Worm (Caenorhabditis elegans) whole organism, L4/young adult: ENCODE data around the gene E02H4.6.

ENCODE experiments used
- W03F9.2 ChIP-seq: fragments of 150-350 bp; optimal IDR thresholded peaks from 2 replicates; lab custom pipeline; 2014; ENCODE audit warnings: missing biosample characterization, missing genetic modification characterization
- dao-5 ChIP-seq: sonication (generic microtip); optimal IDR thresholded peaks from 2 replicates; lab custom pipeline; 2016; ENCODE audit warnings: missing genotype, missing genetic modification characterization, moderate library complexity, missing compliant biosample characterization
- him-1 ChIP-seq: sonication (generic microtip); optimal IDR thresholded peaks from 2 replicates; lab custom pipeline; 2016; ENCODE audit warnings: missing genotype, missing genetic modification reagents, missing genetic modification characterization, missing compliant biosample characterization

E02H4.6 gene

DNA sequence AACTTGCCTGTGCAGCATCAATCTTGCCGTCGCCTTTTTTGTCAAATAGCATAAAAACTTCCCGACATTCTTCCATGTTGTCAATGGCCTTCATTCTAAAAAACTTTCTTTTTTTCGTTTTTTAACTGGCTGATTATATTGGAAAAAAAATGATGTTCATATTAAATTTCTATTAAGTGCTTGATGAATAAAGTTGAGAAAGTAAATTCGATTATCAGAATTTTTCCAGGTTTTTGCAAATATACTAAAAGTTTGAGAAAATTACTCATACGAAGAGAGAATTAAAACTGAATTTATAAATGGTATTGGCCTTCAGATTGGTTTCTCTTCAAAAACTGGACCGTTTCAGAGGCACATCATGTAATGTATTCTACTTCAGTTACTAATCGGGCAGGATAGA lies 5.4 kb downstream of the E02H4.6 start, which contains the start of gene mlc-6:
Gene mlc-6 (minus strand): TSS at position 101 of the 400 bp plus-strand sequence.
- TF ChIP-seq dao-5 (no peak), him-1 (tag; lab: Kevin White, UChicago) (no peak), W03F9.2 (no peak)

DNA sequence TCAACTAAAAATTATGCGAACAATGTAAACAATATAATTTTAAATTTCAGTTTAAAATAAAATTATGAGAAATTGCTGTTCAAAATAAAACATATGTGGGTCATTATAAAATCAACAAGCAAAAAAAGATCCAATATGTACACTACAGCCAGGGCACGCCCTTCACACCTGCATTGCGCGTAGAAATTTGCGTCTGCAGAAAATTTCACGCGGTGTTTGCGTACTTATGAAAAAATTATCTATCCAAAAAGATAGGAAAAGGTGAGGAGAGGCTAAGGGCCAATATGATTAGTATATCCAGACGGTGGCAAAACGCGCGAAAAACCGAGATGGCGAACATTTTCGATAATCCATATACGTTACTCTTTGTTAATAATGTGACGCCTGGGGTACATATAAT lies 7.4 kb downstream of the E02H4.6 start:
- TF ChIP-seq W03F9.2, result no peak
- no peak for TF ChIP-seq him-1 (tag; lab: Kevin White, UChicago)
- no peak for TF ChIP-seq dao-5

- TF ChIP-seq dao-5 (no peak), W03F9.2 (no peak), him-1 (tag; lab: Kevin White, UChicago) (no peak)
Observed at ce11 chrX:14243345-14243961, 8.5 kb downstream of the E02H4.6 start, which contains the start of gene K04C1.3. Gene K04C1.3, minus strand, starts transcription at chrX:14243395.

DNA sequence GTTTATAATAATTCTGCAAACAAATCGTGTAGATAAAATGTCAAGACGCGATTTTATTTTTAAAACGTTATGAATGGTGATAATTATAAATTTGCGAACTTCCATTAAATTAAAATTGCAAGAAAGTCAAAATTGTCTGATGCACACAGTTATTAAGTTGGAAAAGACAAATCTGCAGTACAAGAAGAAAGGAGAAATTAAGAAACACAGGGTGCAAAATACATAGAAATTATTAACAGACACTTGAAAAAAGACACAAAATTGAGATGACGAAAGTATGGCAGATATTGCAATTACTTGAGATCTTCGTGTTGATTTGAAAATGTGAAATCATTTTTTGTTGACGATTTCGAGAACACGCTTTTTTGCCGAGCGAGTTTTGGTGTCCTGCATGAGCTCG lies 10.4 kb downstream of the E02H4.6 start:
- no peak for TF ChIP-seq W03F9.2
- TF ChIP-seq him-1 (tag; lab: Kevin White, UChicago), result no peak
- no peak for TF ChIP-seq dao-5

DNA sequence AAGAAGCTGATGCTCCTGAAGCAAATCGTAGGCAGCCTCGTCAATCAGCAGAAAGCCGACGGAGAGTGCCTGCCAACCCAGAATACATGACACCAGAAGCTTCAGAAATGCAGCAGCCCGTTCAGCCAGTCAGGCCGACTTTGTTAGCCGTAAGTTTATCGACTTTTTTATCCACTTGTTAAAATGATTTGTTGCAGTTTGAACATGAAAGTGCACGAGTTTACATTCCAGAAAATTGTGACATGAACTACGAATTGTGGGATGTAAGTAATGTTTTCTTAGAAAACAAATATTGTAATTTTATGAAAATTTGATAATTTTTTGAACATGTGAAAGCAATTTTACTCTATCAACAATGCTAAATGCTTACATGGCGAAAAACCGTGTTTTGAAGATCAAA lies 11.7 kb downstream of the E02H4.6 start:
- TF ChIP-seq dao-5 (no peak), W03F9.2 (no peak), him-1 (tag; lab: Kevin White, UChicago) (no peak)

DNA sequence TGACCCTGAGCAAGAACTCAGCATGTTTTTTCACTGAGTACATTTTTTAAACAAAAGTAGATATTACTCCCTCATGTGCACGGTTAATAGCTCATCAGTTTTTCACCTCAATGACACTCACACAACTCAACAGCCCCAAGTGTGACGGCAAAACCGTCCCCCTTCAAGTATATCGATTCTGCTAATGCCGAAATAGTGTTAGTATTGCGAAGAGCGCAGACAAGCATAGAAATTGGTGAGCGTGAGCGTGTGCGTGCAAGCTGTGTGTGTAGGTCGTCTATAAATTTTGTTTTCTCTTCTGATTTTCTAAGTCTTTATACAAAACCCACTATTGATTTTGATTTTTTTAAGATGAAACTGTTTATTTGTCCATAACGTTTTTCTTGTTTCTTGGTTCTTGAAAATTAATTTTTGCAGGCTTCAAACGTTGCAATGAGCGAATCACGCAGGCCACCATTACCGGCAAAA lies 13.6 kb downstream of the E02H4.6 start, which contains the start of gene K04C1.2:
Gene K04C1.2 (plus strand): TSS at position 418 of the 468 bp plus-strand sequence.
- TF ChIP-seq W03F9.2 (no peak), dao-5 (no peak), him-1 (tag; lab: Kevin White, UChicago) (no peak)

ce11 chrX:14236121-14236824 lies 15.7 kb downstream of the E02H4.6 start:
- TF ChIP-seq dao-5 (no peak), him-1 (tag; lab: Kevin White, UChicago) (no peak), W03F9.2 (no peak)

DNA sequence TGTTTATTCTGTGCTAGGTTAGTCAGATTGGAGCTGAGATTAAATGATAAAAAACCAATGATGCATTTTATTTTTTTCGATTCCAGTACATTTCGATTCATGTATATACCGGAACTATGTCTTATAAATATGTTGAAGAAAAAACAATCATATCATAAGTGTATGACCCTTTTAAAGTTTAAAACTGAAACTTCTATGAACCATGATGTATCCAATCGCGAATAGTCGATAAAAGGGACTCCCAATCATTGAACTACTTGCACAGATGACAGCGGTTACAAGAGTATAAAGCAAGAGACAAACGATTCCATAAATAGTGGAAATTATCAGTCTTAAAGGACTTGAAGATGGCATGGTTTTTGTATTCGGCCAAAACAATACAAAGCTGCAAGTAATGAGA lies 17.0 kb downstream of the E02H4.6 start, which contains the start of gene srg-37:
Gene srg-37 (minus strand): TSS at position 101 of the 400 bp plus-strand sequence.
- TF ChIP-seq dao-5 (no peak), W03F9.2 (no peak), him-1 (tag; lab: Kevin White, UChicago) (no peak)

- TF ChIP-seq him-1 (tag; lab: Kevin White, UChicago), result no peak
- no peak for TF ChIP-seq W03F9.2
- no peak for TF ChIP-seq dao-5
Observed at ce11 chrX:14234366-14234765, 17.6 kb downstream of the E02H4.6 start, which contains the start of gene srg-36. Gene srg-36, minus strand, starts transcription at chrX:14234466.

DNA sequence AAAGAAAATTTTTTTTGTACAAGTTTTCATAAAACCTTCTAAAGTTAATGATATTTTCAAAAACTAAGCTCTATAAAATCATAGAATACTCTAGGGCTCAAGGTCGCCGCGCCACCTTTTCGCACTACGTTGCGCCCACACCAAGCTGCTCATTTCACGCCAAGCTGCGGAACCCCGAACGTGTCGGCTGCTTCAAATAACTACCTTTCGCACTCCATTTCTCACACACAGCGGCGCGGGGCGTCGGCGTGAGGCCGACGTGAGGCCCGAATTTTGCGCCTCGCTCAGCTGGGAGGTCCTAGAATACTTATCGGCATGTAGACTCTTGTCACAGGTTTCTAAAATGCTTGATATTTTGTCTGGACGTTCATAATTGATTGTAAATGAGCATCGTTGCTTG lies 20.0 kb downstream of the E02H4.6 start:
- no peak for TF ChIP-seq him-1 (tag; lab: Kevin White, UChicago)
- TF ChIP-seq W03F9.2, result no peak
- TF ChIP-seq dao-5, result no peak

DNA sequence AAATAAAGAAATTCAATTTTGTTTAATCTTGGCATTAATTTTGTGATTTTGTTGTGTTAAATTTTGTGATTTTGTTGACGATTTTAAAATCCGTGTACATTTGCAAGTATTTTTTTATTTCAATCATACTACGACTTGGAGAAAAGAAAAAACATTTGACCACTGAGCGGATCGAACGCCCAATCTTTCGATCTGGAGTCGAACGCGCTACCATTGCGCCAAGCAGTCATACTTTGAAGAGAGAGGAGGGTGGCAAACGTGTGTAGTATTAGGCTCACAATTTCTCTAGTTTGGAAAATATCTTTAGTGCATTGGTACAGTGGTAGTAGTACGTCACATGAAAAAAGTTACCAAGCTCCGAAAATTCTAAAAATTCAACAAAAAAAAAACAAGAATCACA lies 23.2 kb downstream of the E02H4.6 start:
- TF ChIP-seq W03F9.2 (no peak), dao-5 (no peak), him-1 (tag; lab: Kevin White, UChicago) (no peak)

ce11 chrX:14225273-14225672 lies 26.7 kb downstream of the E02H4.6 start, which contains the start of gene cyp-13B2:
Gene cyp-13B2, plus strand, starts transcription at chrX:14225573.
- no peak for TF ChIP-seq dao-5

DNA sequence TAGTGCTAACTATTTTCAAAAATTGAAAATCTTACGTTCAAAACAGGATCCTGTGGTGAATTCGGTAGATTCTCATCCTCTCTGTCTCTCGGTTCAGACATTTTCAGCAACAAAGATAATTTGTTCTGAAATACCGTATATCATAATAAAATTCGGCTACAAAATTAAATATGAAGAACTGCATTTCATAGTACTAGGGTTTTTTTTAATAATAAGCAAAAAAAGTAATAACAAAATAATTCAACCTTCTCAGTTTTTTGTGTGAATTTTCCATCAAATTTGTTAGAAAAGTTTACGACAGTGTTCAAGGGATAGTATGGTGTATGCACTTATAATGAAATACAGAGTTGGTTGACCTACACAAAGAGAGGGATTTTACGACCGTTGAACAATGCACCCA lies 28.8 kb downstream of the E02H4.6 start, which contains the start of gene K06G5.3:
Gene K06G5.3 (minus strand): TSS at position 101 of the 400 bp plus-strand sequence.
- TF ChIP-seq dao-5 (no peak), W03F9.2 (no peak), him-1 (tag; lab: Kevin White, UChicago) (no peak)

DNA sequence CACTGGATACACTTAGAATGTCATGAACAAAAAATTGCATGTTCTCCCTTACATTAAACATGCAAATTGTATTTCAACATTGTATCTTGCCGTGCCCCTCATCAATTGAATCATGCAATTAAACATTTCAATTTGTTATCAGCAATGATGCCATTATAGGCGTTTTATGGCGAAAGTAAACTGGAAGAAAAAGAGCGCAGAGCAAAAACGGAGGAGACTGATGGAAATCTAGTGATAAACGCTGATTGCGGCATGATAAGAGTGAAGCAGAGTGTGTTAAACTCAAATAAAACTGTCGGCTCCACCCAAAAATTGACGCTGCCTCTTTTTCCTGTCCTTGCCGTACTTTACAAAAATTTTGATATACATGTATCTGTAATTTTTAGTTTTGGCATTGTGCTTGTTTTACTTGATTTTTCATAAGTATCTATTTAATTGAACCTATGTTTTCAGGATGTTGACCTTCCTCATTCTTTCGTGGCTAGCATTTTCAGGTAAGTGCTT lies 37.4 kb downstream of the E02H4.6 start, which contains the start of gene K06G5.1:
Gene K06G5.1 (plus strand): TSS at position 454 of the 504 bp plus-strand sequence.
- TF ChIP-seq him-1 (tag; lab: Kevin White, UChicago) (no peak), W03F9.2 (no peak), dao-5 (no peak)

- no peak for TF ChIP-seq dao-5
- no peak for TF ChIP-seq W03F9.2
- no peak for TF ChIP-seq him-1 (tag; lab: Kevin White, UChicago)
Observed at ce11 chrX:14213314-14213713, 38.6 kb downstream of the E02H4.6 start.
